Worm (Caenorhabditis elegans) whole organism, young adult: Measurements from ENCODE around the gene ehbp-1.

ENCODE experiments used
- B0035.1 ChIP-seq: sonication (generic microtip); optimal IDR thresholded peaks from 2 replicates; lab custom pipeline; 2016; ENCODE audit warnings: missing genetic modification characterization, mild to moderate bottlenecking, missing compliant biosample characterization, missing genotype, missing genetic modification reagents
- B0261.1 ChIP-seq: sonication (generic microtip); optimal IDR thresholded peaks from 2 replicates; lab custom pipeline; 2016; ENCODE audit warnings: mild to moderate bottlenecking, missing genetic modification characterization, moderate library complexity, missing compliant biosample characterization
- D2030.7 ChIP-seq: fragments of 200-800 bp; sonication (Bioruptor generic); IDR thresholded peaks from 2 replicates; pipeline ENCODE4 v1.3.6; 2022; ENCODE audit warnings: missing genetic modification reagents, missing genetic modification characterization, missing compliant biosample characterization
- F55B11.4 ChIP-seq: sonication (generic microtip); optimal IDR thresholded peaks from 2 replicates; lab custom pipeline; 2016; ENCODE audit warnings: missing compliant biosample characterization, missing genetic modification characterization, borderline replicate concordance; ENCODE audit not compliant: insufficient read depth
- K12H6.12 ChIP-seq: fragments of 200-800 bp; sonication (Bioruptor generic); optimal IDR thresholded peaks from 2 replicates; lab custom pipeline; 2018; ENCODE audit warnings: mild to moderate bottlenecking, missing genetic modification characterization, missing compliant biosample characterization
- Y95B8A.8 ChIP-seq: fragments of 200-800 bp; sonication (Bioruptor generic); IDR thresholded peaks from 2 replicates; pipeline ENCODE4 v1.3.6; 2022; ENCODE audit warnings: missing genetic modification reagents, missing genetic modification characterization, missing compliant biosample characterization
- ama-1 ChIP-seq, 3 experiments: fragments of 150-350 bp in 1 of 3; sonication (generic microtip) in 2 of 3; optimal IDR thresholded peaks; 2 replicates each; lab custom pipeline; 2014 to 2018; ENCODE audit warnings: missing biosample characterization in 2 of 3, missing genetic modification characterization in 2 of 3, missing genetic modification reagents in 2 of 3
- aptf-2 ChIP-seq: fragments of 200-800 bp; sonication (Bioruptor generic); conservative IDR thresholded peaks from 2 replicates; pipeline ENCODE4 v1.3.6; 2022; ENCODE audit warnings: missing genetic modification reagents, missing genetic modification characterization, missing compliant biosample characterization
- atf-7 ChIP-seq: sonication (generic microtip); optimal IDR thresholded peaks from 2 replicates; lab custom pipeline; 2017; ENCODE audit warnings: mild to moderate bottlenecking, missing genetic modification characterization, missing compliant biosample characterization
- attf-3 ChIP-seq: fragments of 200-800 bp; sonication (Bioruptor generic); conservative IDR thresholded peaks from 2 replicates; pipeline ENCODE4 v1.3.6; 2022; ENCODE audit warnings: missing genetic modification reagents, missing genetic modification characterization, missing compliant biosample characterization
- ccch-3 ChIP-seq: fragments of 200-800 bp; sonication (Bioruptor generic); optimal IDR thresholded peaks from 2 replicates; lab custom pipeline; 2018; ENCODE audit warnings: mild to moderate bottlenecking, missing genetic modification characterization, missing compliant biosample characterization
- cebp-1 ChIP-seq, 2 experiments: fragments of 200-800 bp in 1 of 2; sonication (Bioruptor generic) in 1 of 2; sonication (generic microtip) in 1 of 2; IDR thresholded peaks in 1 of 2; optimal IDR thresholded peaks in 1 of 2; 2 replicates each; pipeline versions ENCODE4 v1.3.6 to Lab custom; 2017 to 2022; ENCODE audit warnings: missing compliant biosample characterization in 2 of 2, missing genetic modification characterization in 2 of 2, mild to moderate bottlenecking in 1 of 2, missing genetic modification reagents in 1 of 2, moderate library complexity in 1 of 2
- cebp-2 ChIP-seq: fragments of 200-800 bp; sonication (Bioruptor generic); IDR thresholded peaks from 2 replicates; pipeline ENCODE4 v1.3.6; 2022; ENCODE audit warnings: missing genetic modification characterization, missing compliant biosample characterization
- ceh-58 ChIP-seq: fragments of 200-800 bp; sonication (Bioruptor generic); IDR thresholded peaks from 2 replicates; pipeline ENCODE4 v1.3.6; 2022; ENCODE audit warnings: missing genetic modification characterization, missing compliant biosample characterization
- ceh-79 ChIP-seq: sonication (generic microtip); optimal IDR thresholded peaks from 2 replicates; lab custom pipeline; 2017; ENCODE audit warnings: mild to moderate bottlenecking, missing genetic modification characterization, missing compliant biosample characterization
- dpff-1 ChIP-seq: sonication (generic microtip); optimal IDR thresholded peaks from 2 replicates; lab custom pipeline; 2017; ENCODE audit warnings: mild to moderate bottlenecking, missing genetic modification characterization, missing compliant biosample characterization
- egl-44 ChIP-seq: fragments of 200-800 bp; sonication (Bioruptor generic); IDR thresholded peaks from 2 replicates; pipeline ENCODE4 v1.3.6; 2022; ENCODE audit warnings: missing genetic modification reagents, missing genetic modification characterization, missing compliant biosample characterization
- egrh-3 ChIP-seq: fragments of 200-800 bp; sonication (Bioruptor generic); IDR thresholded peaks from 2 replicates; pipeline ENCODE4 v1.3.6; 2022; ENCODE audit warnings: missing genetic modification reagents, missing genetic modification characterization, missing compliant biosample characterization
- hsf-1 ChIP-seq: fragments of 200-800 bp; sonication (Bioruptor generic); IDR thresholded peaks from 2 replicates; pipeline ENCODE4 v1.3.6; 2022; ENCODE audit warnings: missing genetic modification reagents, missing genetic modification characterization, missing compliant biosample characterization
- lin-26 ChIP-seq: fragments of 200-800 bp; sonication (Bioruptor generic); IDR thresholded peaks from 2 replicates; pipeline ENCODE4 v1.3.6; 2022; ENCODE audit warnings: missing genetic modification reagents, missing genetic modification characterization, missing compliant biosample characterization
- lin-35 ChIP-seq, 3 experiments: fragments of 150-350 bp in 2 of 3; sonication (generic microtip) in 1 of 3; optimal IDR thresholded peaks; 2 replicates each; lab custom pipeline; 2014 to 2018; ENCODE audit warnings: missing biosample characterization in 3 of 3, missing genetic modification characterization in 3 of 3, missing genetic modification reagents in 3 of 3
- lin-40 ChIP-seq: sonication (generic microtip); optimal IDR thresholded peaks from 2 replicates; lab custom pipeline; 2016; ENCODE audit warnings: missing genetic modification characterization, mild to moderate bottlenecking, missing compliant biosample characterization, missing genotype, missing genetic modification reagents
- lin-54 ChIP-seq: fragments of 200-800 bp; sonication (Bioruptor generic); optimal IDR thresholded peaks from 2 replicates; lab custom pipeline; 2018; ENCODE audit warnings: mild to moderate bottlenecking, missing genetic modification characterization, missing compliant biosample characterization
- lsy-27 ChIP-seq: sonication (generic microtip); optimal IDR thresholded peaks from 2 replicates; lab custom pipeline; 2017; ENCODE audit warnings: missing genetic modification characterization, mild to moderate bottlenecking, missing compliant biosample characterization, antibody characterized with exemption, missing genotype, borderline replicate concordance; ENCODE audit not compliant: insufficient read depth
- madf-10 ChIP-seq: sonication (generic microtip); optimal IDR thresholded peaks from 2 replicates; lab custom pipeline; 2016; ENCODE audit warnings: mild to moderate bottlenecking, missing genetic modification characterization, missing compliant biosample characterization
- madf-6 ChIP-seq: fragments of 200-800 bp; sonication (Bioruptor generic); IDR thresholded peaks from 2 replicates; pipeline ENCODE4 v1.3.6; 2022; ENCODE audit warnings: missing genetic modification reagents, missing genetic modification characterization, missing compliant biosample characterization
- madf-8 ChIP-seq: fragments of 200-800 bp; sonication (Bioruptor generic); conservative IDR thresholded peaks from 2 replicates; pipeline ENCODE4 v1.3.6; 2022; ENCODE audit warnings: missing genetic modification reagents, missing genetic modification characterization, missing compliant biosample characterization
- mel-28 ChIP-seq: sonication (generic microtip); optimal IDR thresholded peaks from 2 replicates; lab custom pipeline; 2016; ENCODE audit warnings: borderline replicate concordance, mild to moderate bottlenecking, missing genetic modification characterization, missing compliant biosample characterization
- mes-4 ChIP-seq: sonication (generic microtip); optimal IDR thresholded peaks from 2 replicates; lab custom pipeline; 2016; ENCODE audit warnings: missing genotype, missing genetic modification characterization, missing compliant biosample characterization
- mxl-1 ChIP-seq: sonication (generic microtip); optimal IDR thresholded peaks from 2 replicates; lab custom pipeline; 2016; ENCODE audit warnings: missing genetic modification characterization, missing compliant biosample characterization
- nfya-2 ChIP-seq: fragments of 200-800 bp; sonication (Bioruptor generic); IDR thresholded peaks from 2 replicates; pipeline ENCODE4 v1.3.6; 2022; ENCODE audit warnings: missing genetic modification reagents, missing genetic modification characterization, missing compliant biosample characterization
- nfyb-1 ChIP-seq: fragments of 200-800 bp; sonication (Bioruptor generic); IDR thresholded peaks from 2 replicates; pipeline ENCODE4 v1.3.6; 2022; ENCODE audit warnings: missing genetic modification reagents, missing genetic modification characterization, missing compliant biosample characterization
- pbrm-1 ChIP-seq: fragments of 200-800 bp; sonication (Bioruptor generic); IDR thresholded peaks from 2 replicates; pipeline ENCODE4 v1.3.6; 2022; ENCODE audit warnings: missing genetic modification reagents, missing genetic modification characterization, missing compliant biosample characterization
- rec-8 ChIP-seq, 2 experiments: sonication (generic microtip); optimal IDR thresholded peaks; 2 replicates each; lab custom pipeline; 2016; ENCODE audit warnings: mild to moderate bottlenecking in 2 of 2, missing genetic modification characterization in 2 of 2, missing genetic modification reagents in 2 of 2, missing genotype in 2 of 2, missing biosample characterization in 1 of 2, missing compliant biosample characterization in 1 of 2, moderate library complexity in 1 of 2
- sdz-38 ChIP-seq: sonication (generic microtip); optimal IDR thresholded peaks from 2 replicates; lab custom pipeline; 2016; ENCODE audit warnings: missing genotype, missing genetic modification characterization, missing compliant biosample characterization
- sea-2 ChIP-seq: fragments of 200-800 bp; sonication (Bioruptor generic); IDR thresholded peaks from 2 replicates; pipeline ENCODE4 v1.3.6; 2022; ENCODE audit warnings: missing genetic modification characterization, missing compliant biosample characterization
- snpc-1.3 ChIP-seq: sonication (generic microtip); optimal IDR thresholded peaks from 2 replicates; lab custom pipeline; 2017; ENCODE audit warnings: missing genetic modification characterization, mild to moderate bottlenecking, missing compliant biosample characterization, antibody characterized with exemption, moderate library complexity, missing genotype, missing genetic modification reagents; ENCODE audit not compliant: insufficient read depth
- sptf-2 ChIP-seq: fragments of 200-800 bp; sonication (Bioruptor generic); optimal IDR thresholded peaks from 2 replicates; lab custom pipeline; 2018; ENCODE audit warnings: mild to moderate bottlenecking, missing genetic modification characterization, missing compliant biosample characterization
- tbx-9 ChIP-seq: sonication (generic microtip); optimal IDR thresholded peaks from 2 replicates; lab custom pipeline; 2016; ENCODE audit warnings: borderline replicate concordance, missing genetic modification characterization, inconsistent platforms, missing compliant biosample characterization
- ztf-22 ChIP-seq: fragments of 200-800 bp; sonication (Bioruptor generic); optimal IDR thresholded peaks from 2 replicates; lab custom pipeline; 2018; ENCODE audit warnings: mild to moderate bottlenecking, missing genetic modification characterization, moderate library complexity, missing compliant biosample characterization
- ztf-3 ChIP-seq: fragments of 200-800 bp; sonication (Bioruptor generic); optimal IDR thresholded peaks from 2 replicates; lab custom pipeline; 2018; ENCODE audit warnings: mild to moderate bottlenecking, missing genetic modification characterization, missing compliant biosample characterization
- ztf-6 ChIP-seq: fragments of 200-800 bp; sonication (Bioruptor generic); IDR thresholded peaks from 2 replicates; pipeline ENCODE4 v1.3.6; 2022; ENCODE audit warnings: missing genetic modification reagents, missing genetic modification characterization, missing compliant biosample characterization

Gene ehbp-1

DNA sequence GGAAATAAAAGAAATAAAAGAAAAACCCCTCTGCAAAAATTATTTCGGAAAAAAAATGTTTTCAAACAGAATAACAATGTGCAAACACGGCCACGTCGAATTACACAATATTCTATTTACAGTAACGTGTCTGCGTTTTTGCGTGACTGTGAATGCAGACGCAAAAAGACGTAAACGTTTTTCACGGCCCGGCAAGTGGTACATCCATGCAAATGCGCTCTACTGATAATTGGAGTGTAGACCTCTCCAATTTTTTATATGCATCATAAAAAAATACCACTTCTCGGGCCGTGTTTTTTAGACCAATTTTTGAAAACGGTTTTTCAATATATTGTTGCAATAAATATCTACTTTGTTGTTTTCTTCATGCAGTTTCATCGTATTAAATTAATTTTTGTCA is 985 bp upstream of the ehbp-1 start, which contains the start of gene nstp-10 (continued):
- no peak for TF ChIP-seq ama-1 (optimal IDR thresholded peaks at IDR 0.05; lab: Kevin White, UChicago)
- TF ChIP-seq ama-1 (GFP tag; optimal IDR thresholded peaks at IDR 0.05; lab: Kevin White, UChicago): no peak
- no peak for TF ChIP-seq atf-7 (tag; lab: Kevin White, UChicago)
- no peak for TF ChIP-seq tbx-9 (tag; lab: Kevin White, UChicago)
- TF ChIP-seq lin-26 (GFP tag; lab: Robert Waterston, UW): peak; percentile 72; the same call in 1 of the 2 replicates
- TF ChIP-seq sdz-38 (tag; lab: Kevin White, UChicago): no peak
- peak in 1 of 2 experiments; percentile 51 for TF ChIP-seq rec-8 (tag; optimal IDR thresholded peaks at IDR 0.05; lab: Kevin White, UChicago)
- TF ChIP-seq hsf-1 (GFP tag; lab: Robert Waterston, UW): peak; percentile 75; the same call in 1 of the 2 replicates
- TF ChIP-seq ztf-6: no peak
- TF ChIP-seq ztf-3 (GFP tag; lab: Kevin White, UChicago): no peak
- TF ChIP-seq mes-4: no peak
- TF ChIP-seq cebp-2 (GFP tag; lab: Robert Waterston, UW): no peak
- peak; percentile 97 for TF ChIP-seq D2030.7 (GFP tag; lab: Robert Waterston, UW)
- no peak for TF ChIP-seq mxl-1
- peak; percentile 91 for TF ChIP-seq Y95B8A.8 (GFP tag; lab: Robert Waterston, UW)
- TF ChIP-seq sptf-2 (GFP tag; lab: Kevin White, UChicago): peak; percentile 50
- TF ChIP-seq lin-40 (tag; lab: Kevin White, UChicago): peak; percentile 28
- no peak for TF ChIP-seq nfya-2 (GFP tag; lab: Robert Waterston, UW)
- peak; percentile 94 for TF ChIP-seq pbrm-1 (GFP tag; lab: Robert Waterston, UW)
- TF ChIP-seq egrh-3 (GFP tag; lab: Robert Waterston, UW): no peak
- no peak for TF ChIP-seq ccch-3 (GFP tag; lab: Kevin White, UChicago)
- 0 out of 2 replicates have a peak, but pooled peaks have one; percentile 39 for TF ChIP-seq aptf-2
- TF ChIP-seq dpff-1 (tag; lab: Kevin White, UChicago): no peak
- no peak for TF ChIP-seq ceh-58 (GFP tag; lab: Robert Waterston, UW)
- TF ChIP-seq B0035.1 (tag; lab: Kevin White, UChicago): no peak
- 0 out of 2 replicates have a peak, but pooled peaks have one; percentile 43 for TF ChIP-seq attf-3 (GFP tag; lab: Robert Waterston, UW)
- TF ChIP-seq cebp-1 (GFP tag; IDR thresholded peaks at IDR 0.05; lab: Robert Waterston, UW): 0 out of 2 replicates have a peak, but pooled peaks have one; percentile 17
- peak; percentile 48 for TF ChIP-seq cebp-1 (tag; optimal IDR thresholded peaks at IDR 0.05; lab: Kevin White, UChicago)
- TF ChIP-seq snpc-1.3 (tag; lab: Kevin White, UChicago): peak; percentile 94
- TF ChIP-seq lin-35 (GFP tag; optimal IDR thresholded peaks at IDR 0.05; lab: Kevin White, UChicago): peak in 1 of 3 experiments; percentile 8
- peak; percentile 86 for TF ChIP-seq lin-54 (GFP tag; lab: Kevin White, UChicago)
- no peak for TF ChIP-seq ztf-22 (GFP tag; lab: Kevin White, UChicago)
- TF ChIP-seq sea-2 (GFP tag; lab: Robert Waterston, UW): no peak
- no peak for TF ChIP-seq K12H6.12 (tag; lab: Kevin White, UChicago)
- TF ChIP-seq mel-28: no peak
- TF ChIP-seq madf-10 (tag; lab: Kevin White, UChicago): no peak
- no peak for TF ChIP-seq egl-44 (GFP tag; lab: Robert Waterston, UW)
- TF ChIP-seq ceh-79 (tag; lab: Kevin White, UChicago): no peak
- TF ChIP-seq nfyb-1 (GFP tag; lab: Robert Waterston, UW): peak; percentile 77
- no peak for TF ChIP-seq lsy-27 (tag; lab: Kevin White, UChicago)
- TF ChIP-seq madf-8 (GFP tag; lab: Robert Waterston, UW): peak; percentile 91
- TF ChIP-seq madf-6 (GFP tag; lab: Robert Waterston, UW): peak; percentile 97
- no peak for TF ChIP-seq F55B11.4
- TF ChIP-seq B0261.1 (tag; lab: Kevin White, UChicago): no peak
